Fruit fly (Drosophila melanogaster): ENCODE measurements around the gene CG34280.

CG34280 gene

DNA sequence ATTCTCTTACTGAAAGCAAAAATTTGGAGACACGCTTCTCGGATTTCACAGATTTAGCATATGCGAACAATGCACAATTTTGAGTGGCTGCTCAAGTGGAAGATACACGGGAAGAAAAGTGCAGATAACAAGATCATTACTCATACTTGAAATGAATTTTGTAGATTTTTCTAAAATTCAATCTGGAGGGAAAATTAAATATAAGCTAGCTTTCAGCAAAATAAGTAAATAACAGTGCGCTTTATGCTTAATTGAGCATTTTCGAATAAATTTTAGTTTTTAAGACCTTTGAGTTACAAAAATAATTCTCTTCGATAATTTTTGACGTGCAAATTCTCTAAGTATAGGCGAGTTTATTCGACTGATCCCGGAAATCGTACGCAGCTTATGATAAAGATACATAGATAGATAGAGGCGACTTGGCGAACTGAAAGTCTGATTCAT is 2.8 kb downstream of the CG34280 start (continued):
- TF ChIP-seq Dip3 (GFP tag; optimal IDR thresholded peaks at IDR 0.05) (no peak), eve (GFP tag; optimal IDR thresholded peaks at IDR 0.05) (peak in 1 of 2 experiments; percentile 61), tap (tag; optimal IDR thresholded peaks at IDR 0.05) (peak; percentile 17), C15 (GFP tag; IDR thresholded peaks at IDR 0.05) (no peak), CG31388 (GFP tag; optimal IDR thresholded peaks at IDR 0.05) (no peak), CG13775 (GFP tag; optimal IDR thresholded peaks at IDR 0.05) (no peak), zen2 (GFP tag; IDR thresholded peaks at IDR 0.05; ENCODE audit: partially characterized antibody) (no peak), Elba2 (GFP tag; optimal IDR thresholded peaks at IDR 0.05) (no peak), Bgb (GFP tag; IDR thresholded peaks at IDR 0.05; ENCODE audit: partially characterized antibody) (no peak), CG6175 (GFP tag; IDR thresholded peaks at IDR 0.05) (no peak), Atf-2 (GFP tag; optimal IDR thresholded peaks at IDR 0.05) (no peak), HLH3B (GFP tag; IDR thresholded peaks at IDR 0.05) (no peak), Oli (tag; optimal IDR thresholded peaks at IDR 0.05) (no peak), chinmo (GFP tag; IDR thresholded peaks at IDR 0.05; ENCODE audit: partially characterized antibody) (no peak), CG18619 (GFP tag; optimal IDR thresholded peaks at IDR 0.05) (no peak), dm (GFP tag; optimal IDR thresholded peaks at IDR 0.05) (no peak), Hr39 (optimal IDR thresholded peaks at IDR 0.05) (no peak), CG1602 (GFP tag; optimal IDR thresholded peaks at IDR 0.05) (no peak), CG10565 (GFP tag; optimal IDR thresholded peaks at IDR 0.05) (no peak), slbo (GFP tag; IDR thresholded peaks at IDR 0.05) (no peak), bab2 (GFP tag; optimal IDR thresholded peaks at IDR 0.05) (peak; percentile 58), twi (tag; optimal IDR thresholded peaks at IDR 0.05) (peak; percentile 79), Ets65A (GFP tag) (peak; percentile 92), ab (GFP tag; optimal IDR thresholded peaks at IDR 0.05) (no peak), wdn (GFP tag; IDR thresholded peaks at IDR 0.05) (no peak), CG33213 (GFP tag; optimal IDR thresholded peaks at IDR 0.05) (no peak), CG3407 (GFP tag; optimal IDR thresholded peaks at IDR 0.05) (no peak), CG14014 (GFP tag; IDR thresholded peaks at IDR 0.05) (no peak), CG4424 (GFP tag; optimal IDR thresholded peaks at IDR 0.05) (peak; percentile 56), CG2116 (GFP tag; optimal IDR thresholded peaks at IDR 0.05) (no peak), Lim3 (GFP tag; IDR thresholded peaks at IDR 0.05) (no peak), CG15696 (tag; optimal IDR thresholded peaks at IDR 0.05) (peak; percentile 74), CG6791 (GFP tag; IDR thresholded peaks at IDR 0.05; ENCODE audit: partially characterized antibody) (no peak), fu2 (GFP tag; optimal IDR thresholded peaks at IDR 0.05) (no peak), CG43689 (GFP tag; IDR thresholded peaks at IDR 0.05) (no peak), CG13287 (GFP tag; IDR thresholded peaks at IDR 0.05; ENCODE audit: partially characterized antibody) (no peak), Antp (GFP tag; optimal IDR thresholded peaks at IDR 0.05) (peak; percentile 12), Dip2 (GFP tag; IDR thresholded peaks at IDR 0.05) (no peak), p53 (GFP tag; optimal IDR thresholded peaks at IDR 0.05) (peak; percentile 2), Mes4 (GFP tag; optimal IDR thresholded peaks at IDR 0.05) (no peak), CG15073 (GFP tag; optimal IDR thresholded peaks at IDR 0.05) (no peak), psq (GFP tag; optimal IDR thresholded peaks at IDR 0.05) (no peak), lmd (GFP tag; IDR thresholded peaks at IDR 0.05) (0 out of 2 replicates have a peak, but pooled peaks have one; percentile 35), CG2889 (GFP tag; IDR thresholded peaks at IDR 0.05) (no peak), CG16815 (GFP tag; optimal IDR thresholded peaks at IDR 0.05) (no peak), CG34376 (GFP tag; optimal IDR thresholded peaks at IDR 0.05) (no peak), CG33557 (GFP tag; optimal IDR thresholded peaks at IDR 0.05) (no peak), gt (GFP tag; IDR thresholded peaks at IDR 0.05) (no peak), Opbp (GFP tag; IDR thresholded peaks at IDR 0.05; ENCODE audit: partially characterized antibody) (no peak), gsb-n (tag; optimal IDR thresholded peaks at IDR 0.05) (no peak), sna (GFP tag; IDR thresholded peaks at IDR 0.05; ENCODE audit: partially characterized antibody) (no peak), bcd (GFP tag; optimal IDR thresholded peaks at IDR 0.05) (peak; percentile 45)
